In the genomic region with DNA sequence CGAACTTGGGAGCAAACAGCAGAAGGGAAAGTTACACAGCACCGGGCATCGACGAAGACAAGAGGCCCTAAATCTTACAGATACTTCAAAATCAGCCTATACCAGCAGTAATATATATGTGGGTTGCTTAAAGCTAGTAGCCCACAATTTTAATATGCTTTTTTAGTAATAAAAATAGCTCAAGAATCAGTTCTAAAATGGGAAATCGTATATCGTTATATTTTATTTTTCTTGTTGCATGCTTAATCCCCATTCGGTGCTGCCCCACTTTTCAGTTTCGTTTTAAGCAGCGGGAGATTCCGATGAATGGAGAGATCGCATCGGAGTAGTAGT, we compare ENCODE assay signal across 4 fruit fly cellular contexts.
TF ChIP-seq lines count a peak whose summit lies in the region.

No protein-coding gene starts in this region.

- no peak for TF ChIP-seq CTCF in whole organism, embryonic (GFP tag; optimal IDR thresholded peaks at IDR 0.05; lab: Kevin White, UChicago)

TF ChIP-seq in whole organism, embryonic, 481 proteins besides CTCF, POLR2A, EP300 and RAD21 (continues in another document):
- TF ChIP-seq Fer2 (tag; optimal IDR thresholded peaks at IDR 0.05; lab: Kevin White, UChicago) (no peak), D19A (tag; optimal IDR thresholded peaks at IDR 0.05; lab: Kevin White, UChicago) (peak; percentile 71), Oaz (GFP tag; IDR thresholded peaks at IDR 0.05; lab: Robert Waterston, UW) (no peak), TFAM (GFP tag; optimal IDR thresholded peaks at IDR 0.05; lab: Kevin White, UChicago) (no peak), lov (optimal IDR thresholded peaks at IDR 0.05; lab: Kevin White, UChicago) (no peak), lov (GFP tag; IDR thresholded peaks at IDR 0.05; lab: Robert Waterston, UW) (no peak), CG17829 (tag; optimal IDR thresholded peaks at IDR 0.05; lab: Kevin White, UChicago) (no peak), disco-r (GFP tag; optimal IDR thresholded peaks at IDR 0.05; lab: Kevin White, UChicago) (no peak), hth (optimal IDR thresholded peaks at IDR 0.05; lab: Kevin White, UChicago) (no peak), CG12104 (GFP tag; optimal IDR thresholded peaks at IDR 0.05; lab: Kevin White, UChicago) (no peak), CG32767 (GFP tag; IDR thresholded peaks at IDR 0.05; lab: Robert Waterston, UW) (no peak), chinmo (GFP tag; IDR thresholded peaks at IDR 0.05; lab: Robert Waterston, UW; ENCODE audit: partially characterized antibody) (no peak), tin (GFP tag; optimal IDR thresholded peaks at IDR 0.05; lab: Kevin White, UChicago) (no peak), CG5953 (GFP tag; IDR thresholded peaks at IDR 0.05; lab: Robert Waterston, UW) (peak; percentile 30; the same call in 1 of the 2 replicates), crol (GFP tag; IDR thresholded peaks at IDR 0.05; lab: Robert Waterston, UW) (no peak), cg (GFP tag; optimal IDR thresholded peaks at IDR 0.05; lab: Kevin White, UChicago) (no peak), fru (optimal IDR thresholded peaks at IDR 0.05; lab: Kevin White, UChicago) (no peak), trh (GFP tag; optimal IDR thresholded peaks at IDR 0.05; lab: Kevin White, UChicago) (no peak), Dfd (GFP tag; optimal IDR thresholded peaks at IDR 0.05; lab: Kevin White, UChicago) (no peak), Myb (GFP tag; optimal IDR thresholded peaks at IDR 0.05; lab: Kevin White, UChicago) (no peak), Atf-2 (GFP tag; optimal IDR thresholded peaks at IDR 0.05; lab: Kevin White, UChicago) (no peak), Bteb2 (GFP tag; optimal IDR thresholded peaks at IDR 0.05; lab: Kevin White, UChicago) (no peak), row (GFP tag; IDR thresholded peaks at IDR 0.05; lab: Robert Waterston, UW) (peak; percentile 61)

TF ChIP-seq in whole organism, prepupa, 60 proteins besides CTCF, POLR2A, EP300 and RAD21 (continues in another document):
- TF ChIP-seq CG6808 (GFP tag; optimal IDR thresholded peaks at IDR 0.05; lab: Kevin White, UChicago) (peak; percentile 86), spab (GFP tag; optimal IDR thresholded peaks at IDR 0.05; lab: Kevin White, UChicago) (peak; percentile 80), CG6792 (GFP tag; optimal IDR thresholded peaks at IDR 0.05; lab: Kevin White, UChicago) (peak; percentile 81), dac (GFP tag; optimal IDR thresholded peaks at IDR 0.05; lab: Kevin White, UChicago) (peak; percentile 72), Sox15 (GFP tag; optimal IDR thresholded peaks at IDR 0.05; lab: Kevin White, UChicago) (peak; percentile 83), CG3032 (tag; optimal IDR thresholded peaks at IDR 0.05; lab: Kevin White, UChicago) (peak; percentile 84), CG10631 (GFP tag; optimal IDR thresholded peaks at IDR 0.05; lab: Kevin White, UChicago) (peak; percentile 83), CG32006 (GFP tag; optimal IDR thresholded peaks at IDR 0.05; lab: Kevin White, UChicago) (peak; percentile 94), CG16779 (tag; optimal IDR thresholded peaks at IDR 0.05; lab: Kevin White, UChicago) (peak; percentile 56), topi (GFP tag; optimal IDR thresholded peaks at IDR 0.05; lab: Kevin White, UChicago) (peak; percentile 74), Hr39 (GFP tag; optimal IDR thresholded peaks at IDR 0.05; lab: Kevin White, UChicago) (peak; percentile 67), cyc (GFP tag; optimal IDR thresholded peaks at IDR 0.05; lab: Kevin White, UChicago) (peak; percentile 67), CG1621 (tag; optimal IDR thresholded peaks at IDR 0.05; lab: Kevin White, UChicago) (peak; percentile 70), Met (GFP tag; optimal IDR thresholded peaks at IDR 0.05; lab: Kevin White, UChicago) (no peak), CG31627 (GFP tag; optimal IDR thresholded peaks at IDR 0.05; lab: Kevin White, UChicago) (peak; percentile 61), CG11902 (GFP tag; optimal IDR thresholded peaks at IDR 0.05; lab: Kevin White, UChicago) (peak; percentile 66), CG4318 (GFP tag; optimal IDR thresholded peaks at IDR 0.05; lab: Kevin White, UChicago) (peak; percentile 77), CG7368 (GFP tag; optimal IDR thresholded peaks at IDR 0.05; lab: Kevin White, UChicago) (peak; percentile 67), fd85E (GFP tag; optimal IDR thresholded peaks at IDR 0.05; lab: Kevin White, UChicago) (peak; percentile 58), Eip78C (GFP tag; lab: Kevin White, UChicago) (peak; percentile 97), lz (GFP tag; optimal IDR thresholded peaks at IDR 0.05; lab: Kevin White, UChicago) (peak; percentile 74), eg (GFP tag; IDR thresholded peaks at IDR 0.05; lab: Robert Waterston, UW) (peak; percentile 79), net (GFP tag; optimal IDR thresholded peaks at IDR 0.05; lab: Kevin White, UChicago) (peak; percentile 71)

TF ChIP-seq in whole organism, pupa, 21 proteins besides CTCF, POLR2A, EP300 and RAD21:
- peak; percentile 59 for TF ChIP-seq gl (tag; optimal IDR thresholded peaks at IDR 0.05; lab: Kevin White, UChicago)
- peak; percentile 85 for TF ChIP-seq CG9948 (tag; optimal IDR thresholded peaks at IDR 0.05; lab: Kevin White, UChicago)
- TF ChIP-seq CG14655 (GFP tag; optimal IDR thresholded peaks at IDR 0.05; lab: Kevin White, UChicago), result peak; percentile 87
- TF ChIP-seq CG34367 (tag; optimal IDR thresholded peaks at IDR 0.05; lab: Kevin White, UChicago), result peak; percentile 75
- peak; percentile 87 for TF ChIP-seq CG8301 (tag; optimal IDR thresholded peaks at IDR 0.05; lab: Kevin White, UChicago)
- peak; percentile 78 for TF ChIP-seq Pif1B (GFP tag; optimal IDR thresholded peaks at IDR 0.05; lab: Kevin White, UChicago)
- TF ChIP-seq EcR (GFP tag; optimal IDR thresholded peaks at IDR 0.05; lab: Kevin White, UChicago), result peak; percentile 23
- peak; percentile 88 for TF ChIP-seq Pif1A (GFP tag; optimal IDR thresholded peaks at IDR 0.05; lab: Kevin White, UChicago)
- peak; percentile 50 for TF ChIP-seq D1 (tag; optimal IDR thresholded peaks at IDR 0.05; lab: Kevin White, UChicago)
- TF ChIP-seq CG13204 (GFP tag; optimal IDR thresholded peaks at IDR 0.05; lab: Kevin White, UChicago), result peak; percentile 62
- no peak; the same call in 1 of the 3 replicates for TF ChIP-seq CG4496 (GFP tag; IDR thresholded peaks at IDR 0.05; lab: Robert Waterston, UW)
- TF ChIP-seq fd96Ca (GFP tag; IDR thresholded peaks at IDR 0.05; lab: Robert Waterston, UW), result peak; percentile 87
- peak; percentile 79 for TF ChIP-seq CG17806 (tag; optimal IDR thresholded peaks at IDR 0.05; lab: Kevin White, UChicago)
- no peak for TF ChIP-seq rn (GFP tag; IDR thresholded peaks at IDR 0.05; lab: Robert Waterston, UW)
- peak; percentile 86 for TF ChIP-seq CG15710 (tag; optimal IDR thresholded peaks at IDR 0.05; lab: Kevin White, UChicago)
- peak; percentile 11; the same call in 1 of the 2 replicates for TF ChIP-seq CG12605 (GFP tag; IDR thresholded peaks at IDR 0.05; lab: Robert Waterston, UW)
- peak; percentile 62 for TF ChIP-seq Ets98B (GFP tag; IDR thresholded peaks at IDR 0.05; lab: Robert Waterston, UW)
- peak; percentile 89 for TF ChIP-seq CG8159 (tag; optimal IDR thresholded peaks at IDR 0.05; lab: Kevin White, UChicago)
- TF ChIP-seq Snoo (tag; optimal IDR thresholded peaks at IDR 0.05; lab: Kevin White, UChicago), result peak; percentile 55
- TF ChIP-seq CG10348 (GFP tag; IDR thresholded peaks at IDR 0.05; lab: Robert Waterston, UW), result 0 out of 2 replicates have a peak, but pooled peaks have one; percentile 31
- no peak; the same call in 1 of the 2 replicates for TF ChIP-seq CG32121 (GFP tag; IDR thresholded peaks at IDR 0.05; lab: Robert Waterston, UW)

TF ChIP-seq in whole organism, wandering third instar larva, 38 proteins besides CTCF, POLR2A, EP300 and RAD21 (continues in another document):
- TF ChIP-seq Dif (GFP tag; optimal IDR thresholded peaks at IDR 0.05; lab: Kevin White, UChicago; ENCODE audit: partially characterized antibody) (no peak), OdsH (GFP tag; optimal IDR thresholded peaks at IDR 0.05; lab: Kevin White, UChicago) (no peak), GATAd (GFP tag; optimal IDR thresholded peaks at IDR 0.05; lab: Kevin White, UChicago) (no peak), sage (GFP tag; optimal IDR thresholded peaks at IDR 0.05; lab: Kevin White, UChicago) (no peak), dsf (GFP tag; optimal IDR thresholded peaks at IDR 0.05; lab: Kevin White, UChicago; ENCODE audit: borderline replicate concordance) (no peak), Vsx2 (GFP tag; optimal IDR thresholded peaks at IDR 0.05; lab: Kevin White, UChicago; ENCODE audit: partially characterized antibody) (no peak), rgr (GFP tag; optimal IDR thresholded peaks at IDR 0.05; lab: Kevin White, UChicago) (peak; percentile 28), h (GFP tag; optimal IDR thresholded peaks at IDR 0.05; lab: Kevin White, UChicago) (peak; percentile 42), CrebA (GFP tag; optimal IDR thresholded peaks at IDR 0.05; lab: Kevin White, UChicago; ENCODE audit: borderline replicate concordance) (no peak), psq (GFP tag; optimal IDR thresholded peaks at IDR 0.05; lab: Kevin White, UChicago) (no peak), HLH106 (tag; optimal IDR thresholded peaks at IDR 0.05; lab: Kevin White, UChicago) (peak; percentile 36), ey (GFP tag; optimal IDR thresholded peaks at IDR 0.05; lab: Kevin White, UChicago) (peak; percentile 37), CG32264 (GFP tag; optimal IDR thresholded peaks at IDR 0.05; lab: Kevin White, UChicago) (no peak), Mio (GFP tag; optimal IDR thresholded peaks at IDR 0.05; lab: Kevin White, UChicago) (no peak), Dfd (GFP tag; optimal IDR thresholded peaks at IDR 0.05; lab: Kevin White, UChicago) (no peak), brk (GFP tag; optimal IDR thresholded peaks at IDR 0.05; lab: Kevin White, UChicago) (no peak), sv (GFP tag; optimal IDR thresholded peaks at IDR 0.05; lab: Kevin White, UChicago) (no peak), jim (GFP tag; optimal IDR thresholded peaks at IDR 0.05; lab: Kevin White, UChicago) (no peak), foxo (GFP tag; optimal IDR thresholded peaks at IDR 0.05; lab: Kevin White, UChicago) (peak in 1 of 2 experiments; percentile 48), woc (GFP tag; optimal IDR thresholded peaks at IDR 0.05; lab: Kevin White, UChicago) (peak; percentile 26), Hnf4 (GFP tag; optimal IDR thresholded peaks at IDR 0.05; lab: Kevin White, UChicago) (peak; percentile 21), pan (optimal IDR thresholded peaks at IDR 0.05; lab: Kevin White, UChicago) (no peak), tai (GFP tag; optimal IDR thresholded peaks at IDR 0.05; lab: Kevin White, UChicago) (no peak), Hr83 (GFP tag; optimal IDR thresholded peaks at IDR 0.05; lab: Kevin White, UChicago; ENCODE audit: poor library complexity, severe bottlenecking) (no peak), br (GFP tag; optimal IDR thresholded peaks at IDR 0.05; lab: Kevin White, UChicago) (peak; percentile 19), usp (GFP tag; optimal IDR thresholded peaks at IDR 0.05; lab: Kevin White, UChicago) (no peak), dmrt93B (GFP tag; optimal IDR thresholded peaks at IDR 0.05; lab: Kevin White, UChicago) (no peak), N (GFP tag; optimal IDR thresholded peaks at IDR 0.05; lab: Kevin White, UChicago) (no peak), fru (GFP tag; optimal IDR thresholded peaks at IDR 0.05; lab: Kevin White, UChicago) (peak; percentile 69)

Comparison
In these comparisons a context has a peak if more than half of its experiments do, and no peak if none do; other contexts are left out.
1. Of the 7 proteins assayed by ChIP-seq in both whole organism, embryonic and whole organism, prepupa: peak only in whole organism, embryonic: none; only in whole organism, prepupa: CG16779, Hr39 and Lpt; in both: Blimp-1, Gug and Sox102F; in neither: 1.